Worm (Caenorhabditis elegans): Measurements from ENCODE around the gene srh-166.
A peak's percentile ranks its signal among the peaks of the same experiment; 100 is the strongest.

The srh-166 gene

ce11 chrV:20499642-20500041 is 26.0 kb downstream of the srh-166 start:
- TF ChIP-seq fkh-4 (tag; optimal IDR thresholded peaks at IDR 0.05; ENCODE audit: borderline replicate concordance) (no peak), mef-2 (tag; optimal IDR thresholded peaks at IDR 0.05) (no peak), ztf-4 (tag; optimal IDR thresholded peaks at IDR 0.05) (no peak), egl-27 (tag; optimal IDR thresholded peaks at IDR 0.05) (no peak), nhr-84 (tag; optimal IDR thresholded peaks at IDR 0.05) (no peak), tlp-1 (tag; optimal IDR thresholded peaks at IDR 0.05) (no peak), skn-1 (tag; optimal IDR thresholded peaks at IDR 0.05) (no peak), nhr-237 (tag; optimal IDR thresholded peaks at IDR 0.05) (no peak), elt-3 (tag; optimal IDR thresholded peaks at IDR 0.05) (no peak), unc-130 (tag; optimal IDR thresholded peaks at IDR 0.05) (no peak), nhr-28 (tag; optimal IDR thresholded peaks at IDR 0.05) (no peak)

ce11 chrV:20498980-20499379 is 26.7 kb downstream of the srh-166 start, which contains the start of gene dct-16:
Gene dct-16, minus strand, starts transcription at chrV:20499057.
- TF ChIP-seq mdl-1 (tag; optimal IDR thresholded peaks at IDR 0.05) (peak in 1 of 2 experiments; percentile 12), elt-2 (tag; optimal IDR thresholded peaks at IDR 0.05) (peak; percentile 72), ama-1 (optimal IDR thresholded peaks at IDR 0.05) (no peak), lin-15B (tag; optimal IDR thresholded peaks at IDR 0.05) (no peak), pag-3 (tag; optimal IDR thresholded peaks at IDR 0.05; ENCODE audit: borderline replicate concordance, insufficient read depth) (no peak), mab-9 (GFP tag; IDR thresholded peaks at IDR 0.05) (no peak), lin-14 (GFP tag; optimal IDR thresholded peaks at IDR 0.05) (peak; percentile 15), lin-39 (tag; optimal IDR thresholded peaks at IDR 0.05) (no peak), nhr-71 (tag; optimal IDR thresholded peaks at IDR 0.05) (peak; percentile 18), lin-35 (GFP tag; optimal IDR thresholded peaks at IDR 0.05) (peak in 1 of 2 experiments; percentile 15), ces-1 (GFP tag; optimal IDR thresholded peaks at IDR 0.05) (no peak), nhr-84 (tag; optimal IDR thresholded peaks at IDR 0.05) (no peak)

ce11 chrV:20497537-20497936 is 28.1 kb downstream of the srh-166 start:
- no peak for TF ChIP-seq efl-1 (optimal IDR thresholded peaks at IDR 0.05)
- TF ChIP-seq efl-1 (GFP tag; optimal IDR thresholded peaks at IDR 0.05 in 1 of 2): peak in 1 of 2 experiments; percentile 25
- peak; percentile 38 for TF ChIP-seq elt-2 (tag; optimal IDR thresholded peaks at IDR 0.05)
- no peak for TF ChIP-seq dsc-1 (tag; optimal IDR thresholded peaks at IDR 0.05)

ce11 chrV:20493271-20494231 is 32.1 kb downstream of the srh-166 start, which contains the start of gene B0250.5:
Gene B0250.5, plus strand, starts transcription at chrV:20493924.
- TF ChIP-seq egl-13 (tag; optimal IDR thresholded peaks at IDR 0.05) (no peak), lin-15B (tag; optimal IDR thresholded peaks at IDR 0.05) (no peak), snu-23 (GFP tag; optimal IDR thresholded peaks at IDR 0.05) (peak; percentile 69), blmp-1 (tag; optimal IDR thresholded peaks at IDR 0.05) (peak; percentile 22), nhr-85 (tag) (peak; percentile 74), tbx-2 (tag; optimal IDR thresholded peaks at IDR 0.05) (peak; percentile 27), unc-86 (tag; optimal IDR thresholded peaks at IDR 0.05) (peak; percentile 25), ztf-11 (tag; optimal IDR thresholded peaks at IDR 0.05) (no peak), nhr-71 (tag; optimal IDR thresholded peaks at IDR 0.05) (peak; percentile 68), nhr-237 (tag; optimal IDR thresholded peaks at IDR 0.05) (no peak), zip-4 (GFP tag; optimal IDR thresholded peaks at IDR 0.05) (no peak), ets-5 (GFP tag; IDR thresholded peaks at IDR 0.05) (no peak), nhr-90 (tag; optimal IDR thresholded peaks at IDR 0.05; ENCODE audit: poor library complexity) (no peak), dpl-1 (GFP tag; optimal IDR thresholded peaks at IDR 0.05) (peak; percentile 56 to 77 (median 63)), unc-62 (GFP tag; optimal IDR thresholded peaks at IDR 0.05) (no peak), fkh-10 (GFP tag; optimal IDR thresholded peaks at IDR 0.05) (no peak), nhr-19 (GFP tag; conservative IDR thresholded peaks at IDR 0.05) (peak; percentile 32; the same call in 1 of the 2 replicates), fkh-8 (tag; optimal IDR thresholded peaks at IDR 0.05) (peak; percentile 5), swsn-7 (tag; optimal IDR thresholded peaks at IDR 0.05) (peak; percentile 68), hpl-2 (GFP tag; optimal IDR thresholded peaks at IDR 0.05) (peak; percentile 10), pqm-1 (tag; optimal IDR thresholded peaks at IDR 0.05) (no peak), nhr-76 (tag; optimal IDR thresholded peaks at IDR 0.05) (no peak), dsc-1 (tag; optimal IDR thresholded peaks at IDR 0.05) (peak; percentile 42), hlh-17 (GFP tag; optimal IDR thresholded peaks at IDR 0.05; ENCODE audit: borderline replicate concordance) (no peak), jun-1 (tag; optimal IDR thresholded peaks at IDR 0.05) (no peak)
